Fruit fly (Drosophila melanogaster): ENCODE data around the gene CG44227.

Gene CG44227

DNA sequence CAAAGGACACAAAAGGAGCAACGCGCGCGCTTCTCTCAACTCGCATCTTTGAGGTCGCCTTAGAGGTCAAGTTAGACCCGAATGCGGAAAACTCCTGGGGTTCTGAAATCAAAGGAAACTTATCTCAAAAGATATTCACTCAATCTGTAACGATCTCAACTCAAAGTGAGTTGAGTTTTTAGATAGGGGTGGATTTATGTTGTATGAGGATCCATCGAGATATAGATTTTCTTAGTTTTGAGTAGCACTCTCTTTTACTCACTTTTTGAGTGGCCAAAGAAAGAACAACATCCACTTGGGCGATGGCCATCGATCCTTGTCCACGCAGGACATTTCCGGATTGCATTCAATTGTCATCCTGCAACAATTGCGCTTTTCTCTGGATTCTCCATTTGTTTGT, 4.4 kb downstream of the CG44227 start:
- no peak for TF ChIP-seq CG5204 (GFP tag; optimal IDR thresholded peaks at IDR 0.05)
- TF ChIP-seq CG1620 (GFP tag; optimal IDR thresholded peaks at IDR 0.05): no peak
- no peak for TF ChIP-seq Mnt (GFP tag; optimal IDR thresholded peaks at IDR 0.05)
- TF ChIP-seq bab1 (GFP tag; optimal IDR thresholded peaks at IDR 0.05): no peak
- no peak for TF ChIP-seq CG12768 (GFP tag; optimal IDR thresholded peaks at IDR 0.05)
- no peak for TF ChIP-seq CG33017 (tag; optimal IDR thresholded peaks at IDR 0.05)
- no peak for TF ChIP-seq toe (GFP tag; optimal IDR thresholded peaks at IDR 0.05)
- no peak for TF ChIP-seq cnc (optimal IDR thresholded peaks at IDR 0.05)
- no peak for TF ChIP-seq Clk (GFP tag; optimal IDR thresholded peaks at IDR 0.05)
- no peak for TF ChIP-seq Crg-1 (GFP tag; optimal IDR thresholded peaks at IDR 0.05)
- TF ChIP-seq pad (GFP tag; optimal IDR thresholded peaks at IDR 0.05): no peak
- TF ChIP-seq cic (GFP tag; optimal IDR thresholded peaks at IDR 0.05): no peak
- TF ChIP-seq CG11617 (GFP tag; optimal IDR thresholded peaks at IDR 0.05): no peak
- TF ChIP-seq CG7101 (tag; optimal IDR thresholded peaks at IDR 0.05): no peak
- TF ChIP-seq tj (GFP tag; optimal IDR thresholded peaks at IDR 0.05): no peak

dm6 chr3R:8679934-8680333, 5.0 kb downstream of the CG44227 start, which contains the start of gene CG33325:
CG33325 (minus strand) TSS chr3R:8680034.
- TF ChIP-seq cic (GFP tag; optimal IDR thresholded peaks at IDR 0.05) (no peak), CG7101 (tag; optimal IDR thresholded peaks at IDR 0.05) (no peak), CG14711 (tag; optimal IDR thresholded peaks at IDR 0.05) (no peak), Clk (GFP tag; optimal IDR thresholded peaks at IDR 0.05) (no peak), pad (GFP tag; optimal IDR thresholded peaks at IDR 0.05) (no peak), Hr96 (GFP tag; optimal IDR thresholded peaks at IDR 0.05) (no peak), CG11617 (GFP tag; optimal IDR thresholded peaks at IDR 0.05) (no peak), ovo (GFP tag; optimal IDR thresholded peaks at IDR 0.05) (no peak), CG5204 (GFP tag; optimal IDR thresholded peaks at IDR 0.05) (no peak), toe (GFP tag; optimal IDR thresholded peaks at IDR 0.05) (no peak), CG7045 (GFP tag; optimal IDR thresholded peaks at IDR 0.05) (no peak), cnc (optimal IDR thresholded peaks at IDR 0.05) (no peak), kay (GFP tag; ENCODE audit: borderline replicate concordance) (no peak), bab1 (GFP tag; optimal IDR thresholded peaks at IDR 0.05) (no peak), CG1620 (GFP tag; optimal IDR thresholded peaks at IDR 0.05) (no peak), CG33017 (tag; optimal IDR thresholded peaks at IDR 0.05) (no peak), Crg-1 (GFP tag; optimal IDR thresholded peaks at IDR 0.05) (no peak)

dm6 chr3R:8676560-8677000, 8.4 kb downstream of the CG44227 start, which contains the start of the genes Unc50, CG11755 and CG8043:
Unc50 (minus strand) TSS chr3R:8676613.
CG11755 (plus strand) TSS chr3R:8676915.
CG8043 (plus strand) TSS chr3R:8676915.
- TF ChIP-seq CG7045 (GFP tag; optimal IDR thresholded peaks at IDR 0.05): peak; percentile 81
- TF ChIP-seq Crg-1 (GFP tag; optimal IDR thresholded peaks at IDR 0.05): peak; percentile 73
- peak; percentile 44 for TF ChIP-seq ovo (GFP tag; optimal IDR thresholded peaks at IDR 0.05)
- TF ChIP-seq CG11617 (GFP tag; optimal IDR thresholded peaks at IDR 0.05): peak; percentile 85
- peak; percentile 74 for TF ChIP-seq Mnt (GFP tag; optimal IDR thresholded peaks at IDR 0.05)
- TF ChIP-seq Hr96 (GFP tag; optimal IDR thresholded peaks at IDR 0.05): peak; percentile 82
- TF ChIP-seq cic (GFP tag; optimal IDR thresholded peaks at IDR 0.05): peak; percentile 37
- TF ChIP-seq CG1620 (GFP tag; optimal IDR thresholded peaks at IDR 0.05): peak; percentile 82
- TF ChIP-seq CG7101 (tag; optimal IDR thresholded peaks at IDR 0.05): peak; percentile 80
- TF ChIP-seq pad (GFP tag; optimal IDR thresholded peaks at IDR 0.05): peak; percentile 59
- TF ChIP-seq CG14711 (tag; optimal IDR thresholded peaks at IDR 0.05): peak; percentile 74
- peak; percentile 67 for TF ChIP-seq CG33017 (tag; optimal IDR thresholded peaks at IDR 0.05)
- peak; percentile 73 for TF ChIP-seq CG12768 (GFP tag; optimal IDR thresholded peaks at IDR 0.05)
- peak; percentile 94 for TF ChIP-seq kay (GFP tag; ENCODE audit: borderline replicate concordance)
- TF ChIP-seq toe (GFP tag; optimal IDR thresholded peaks at IDR 0.05): peak; percentile 89
- peak; percentile 54 for TF ChIP-seq tj (GFP tag; optimal IDR thresholded peaks at IDR 0.05)
- peak; percentile 59 for TF ChIP-seq Clk (GFP tag; optimal IDR thresholded peaks at IDR 0.05)
- TF ChIP-seq bab1 (GFP tag; optimal IDR thresholded peaks at IDR 0.05): peak; percentile 90
- TF ChIP-seq cnc (optimal IDR thresholded peaks at IDR 0.05): no peak
- TF ChIP-seq CG5204 (GFP tag; optimal IDR thresholded peaks at IDR 0.05): peak; percentile 86

DNA sequence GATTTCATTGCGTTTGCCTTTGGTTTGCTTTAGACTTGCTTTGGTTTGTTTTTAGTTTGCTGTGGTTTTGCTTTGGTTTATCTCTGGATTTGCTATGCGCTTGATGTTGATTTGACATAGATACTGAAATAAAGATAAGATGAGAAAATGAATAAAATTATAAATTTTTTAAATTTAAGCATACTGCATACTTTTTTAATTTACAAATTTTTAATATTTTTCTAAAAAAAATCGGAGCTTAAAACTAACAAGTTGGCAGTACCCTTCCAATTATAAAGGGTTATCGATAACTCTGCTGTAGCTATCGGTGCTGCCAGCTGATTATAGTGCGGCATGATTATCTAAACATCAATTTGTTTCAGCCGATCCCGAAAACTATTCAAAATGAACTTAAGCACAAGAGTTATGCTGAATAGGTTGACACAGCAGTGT, 11.2 kb downstream of the CG44227 start, which contains the start of gene mRpL19:
TSS of gene mRpL19 (plus strand) at position 307 of the 432 bp plus-strand sequence.
- TF ChIP-seq CG7101 (tag; optimal IDR thresholded peaks at IDR 0.05) (peak; percentile 76), cnc (optimal IDR thresholded peaks at IDR 0.05) (no peak), CG1620 (GFP tag; optimal IDR thresholded peaks at IDR 0.05) (no peak), CG11617 (GFP tag; optimal IDR thresholded peaks at IDR 0.05) (peak; percentile 44), ovo (GFP tag; optimal IDR thresholded peaks at IDR 0.05) (no peak), tj (GFP tag; optimal IDR thresholded peaks at IDR 0.05) (peak; percentile 20), CG5204 (GFP tag; optimal IDR thresholded peaks at IDR 0.05) (no peak), cic (GFP tag; optimal IDR thresholded peaks at IDR 0.05) (peak; percentile 27), Crg-1 (GFP tag; optimal IDR thresholded peaks at IDR 0.05) (no peak), pad (GFP tag; optimal IDR thresholded peaks at IDR 0.05) (no peak), Clk (GFP tag; optimal IDR thresholded peaks at IDR 0.05) (no peak), Mnt (GFP tag; optimal IDR thresholded peaks at IDR 0.05) (peak; percentile 59), toe (GFP tag; optimal IDR thresholded peaks at IDR 0.05) (no peak), CG7045 (GFP tag; optimal IDR thresholded peaks at IDR 0.05) (peak; percentile 43), CG33017 (tag; optimal IDR thresholded peaks at IDR 0.05) (peak; percentile 68), bab1 (GFP tag; optimal IDR thresholded peaks at IDR 0.05) (peak; percentile 73), CG14711 (tag; optimal IDR thresholded peaks at IDR 0.05) (peak; percentile 64), kay (GFP tag; ENCODE audit: borderline replicate concordance) (peak; percentile 88)

dm6 chr3R:8670529-8671491, 14.2 kb downstream of the CG44227 start, which contains the start of gene p:
p (minus strand) TSS chr3R:8670684.
- TF ChIP-seq Mnt (GFP tag; optimal IDR thresholded peaks at IDR 0.05): peak; percentile 9
- TF ChIP-seq tj (GFP tag; optimal IDR thresholded peaks at IDR 0.05): peak; percentile 89
- peak; percentile 69 for TF ChIP-seq CG7045 (GFP tag; optimal IDR thresholded peaks at IDR 0.05)
- TF ChIP-seq CG14711 (tag; optimal IDR thresholded peaks at IDR 0.05): peak; percentile 35
- peak; percentile 45 for TF ChIP-seq toe (GFP tag; optimal IDR thresholded peaks at IDR 0.05)
- peak; percentile 36 for TF ChIP-seq ovo (GFP tag; optimal IDR thresholded peaks at IDR 0.05)
- TF ChIP-seq Crg-1 (GFP tag; optimal IDR thresholded peaks at IDR 0.05): peak; percentile 21
- TF ChIP-seq kay (GFP tag; ENCODE audit: borderline replicate concordance): peak; percentile 71
- peak; percentile 64 for TF ChIP-seq CG33017 (tag; optimal IDR thresholded peaks at IDR 0.05)
- no peak for TF ChIP-seq CG11617 (GFP tag; optimal IDR thresholded peaks at IDR 0.05)
- peak; percentile 21 for TF ChIP-seq CG1620 (GFP tag; optimal IDR thresholded peaks at IDR 0.05)
- peak; percentile 24 for TF ChIP-seq Hr96 (GFP tag; optimal IDR thresholded peaks at IDR 0.05)
- peak; percentile 34 for TF ChIP-seq CG12768 (GFP tag; optimal IDR thresholded peaks at IDR 0.05)
- TF ChIP-seq bab1 (GFP tag; optimal IDR thresholded peaks at IDR 0.05): peak; percentile 64
- peak; percentile 78 for TF ChIP-seq cic (GFP tag; optimal IDR thresholded peaks at IDR 0.05)
- peak; percentile 41 for TF ChIP-seq CG7101 (tag; optimal IDR thresholded peaks at IDR 0.05)
- TF ChIP-seq pad (GFP tag; optimal IDR thresholded peaks at IDR 0.05): peak; percentile 35
- no peak for TF ChIP-seq cnc (optimal IDR thresholded peaks at IDR 0.05)
- TF ChIP-seq CG5204 (GFP tag; optimal IDR thresholded peaks at IDR 0.05): peak; percentile 54
- TF ChIP-seq Clk (GFP tag; optimal IDR thresholded peaks at IDR 0.05): no peak
